Fruit fly (Drosophila melanogaster): ENCODE measurements around the gene Elo68alpha.

The Elo68alpha gene

dm6 chr3L:11113198-11114197 is 10.7 kb upstream of the Elo68alpha start, which contains the start of gene Sod1:
Sod1 (minus strand) TSS chr3L:11113740.
- TF ChIP-seq Dll (optimal IDR thresholded peaks at IDR 0.05) (no peak), usp (GFP tag; optimal IDR thresholded peaks at IDR 0.05) (no peak), pan (optimal IDR thresholded peaks at IDR 0.05) (no peak), EcR (GFP tag; optimal IDR thresholded peaks at IDR 0.05) (no peak), CG8478 (optimal IDR thresholded peaks at IDR 0.05) (no peak), psq (optimal IDR thresholded peaks at IDR 0.05) (no peak)

dm6 chr3L:11112427-11112826 is 9.6 kb upstream of the Elo68alpha start:
- TF ChIP-seq usp (GFP tag; optimal IDR thresholded peaks at IDR 0.05) (no peak), pan (optimal IDR thresholded peaks at IDR 0.05) (no peak), CG8478 (optimal IDR thresholded peaks at IDR 0.05) (no peak), psq (optimal IDR thresholded peaks at IDR 0.05) (no peak), Dll (optimal IDR thresholded peaks at IDR 0.05) (no peak), EcR (GFP tag; optimal IDR thresholded peaks at IDR 0.05) (no peak)

dm6 chr3L:11109454-11109853 is 6.6 kb upstream of the Elo68alpha start, which contains the start of the genes CG34012 and emei:
CG34012 (minus strand) TSS chr3L:11109505.
emei (plus strand) TSS chr3L:11109690.
- TF ChIP-seq Dll (optimal IDR thresholded peaks at IDR 0.05), result no peak
- TF ChIP-seq pan (optimal IDR thresholded peaks at IDR 0.05), result no peak
- no peak for TF ChIP-seq CG8478 (optimal IDR thresholded peaks at IDR 0.05)
- TF ChIP-seq EcR (GFP tag; optimal IDR thresholded peaks at IDR 0.05), result no peak
- no peak for TF ChIP-seq usp (GFP tag; optimal IDR thresholded peaks at IDR 0.05)
- TF ChIP-seq psq (optimal IDR thresholded peaks at IDR 0.05), result no peak

DNA sequence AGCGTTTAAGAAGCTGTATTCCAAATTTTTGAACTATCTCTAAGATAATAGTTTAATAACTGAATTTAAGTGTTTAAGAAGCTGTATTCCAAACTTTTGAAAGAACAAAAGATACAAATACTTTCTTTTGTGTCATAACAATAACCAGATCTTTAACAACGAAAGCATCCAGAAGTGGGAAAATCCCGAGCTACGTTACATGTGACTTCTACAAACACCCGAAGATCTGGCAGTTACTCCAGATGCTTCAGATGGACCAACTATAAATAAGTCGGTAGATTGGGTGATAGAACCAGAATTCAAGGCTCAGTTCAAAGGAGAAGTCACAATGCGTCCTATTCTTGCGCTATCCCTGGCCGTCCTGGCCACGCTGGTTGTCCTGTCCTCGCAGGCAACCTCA is 5.1 kb upstream of the Elo68alpha start, which contains the start of gene CG12522:
Gene CG12522 (plus strand): TSS at position 301 of the 400 bp plus-strand sequence.
- no peak for TF ChIP-seq psq (optimal IDR thresholded peaks at IDR 0.05)
- no peak for TF ChIP-seq usp (GFP tag; optimal IDR thresholded peaks at IDR 0.05)
- no peak for TF ChIP-seq pan (optimal IDR thresholded peaks at IDR 0.05)
- no peak for TF ChIP-seq EcR (GFP tag; optimal IDR thresholded peaks at IDR 0.05)
- no peak for TF ChIP-seq CG8478 (optimal IDR thresholded peaks at IDR 0.05)
- TF ChIP-seq Dll (optimal IDR thresholded peaks at IDR 0.05), result no peak

DNA sequence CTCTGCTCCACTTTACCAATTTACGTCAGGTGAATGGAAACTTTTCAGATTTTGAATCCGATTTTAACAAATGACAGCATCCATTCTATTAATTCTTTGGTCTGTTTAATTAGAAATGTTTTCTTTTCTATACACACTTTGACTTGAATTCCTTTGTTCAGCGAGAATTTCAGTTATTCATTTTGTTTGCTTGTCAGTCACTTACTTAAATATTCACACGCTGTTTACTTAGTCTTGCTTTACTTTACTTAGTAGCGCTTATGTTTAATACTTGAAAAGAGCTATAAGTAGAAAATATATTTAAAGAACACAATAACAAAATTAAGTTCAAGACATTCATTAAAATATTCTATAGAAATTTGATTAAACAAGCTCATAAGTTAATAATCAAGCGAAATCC is 4.6 kb upstream of the Elo68alpha start, which contains the start of gene CG32073:
Gene CG32073 (minus strand): TSS at position 151 of the 400 bp plus-strand sequence.
- TF ChIP-seq pan (optimal IDR thresholded peaks at IDR 0.05), result no peak
- TF ChIP-seq Dll (optimal IDR thresholded peaks at IDR 0.05), result no peak
- no peak for TF ChIP-seq EcR (GFP tag; optimal IDR thresholded peaks at IDR 0.05)
- TF ChIP-seq CG8478 (optimal IDR thresholded peaks at IDR 0.05), result no peak
- TF ChIP-seq psq (optimal IDR thresholded peaks at IDR 0.05), result no peak
- no peak for TF ChIP-seq usp (GFP tag; optimal IDR thresholded peaks at IDR 0.05)

- TF ChIP-seq usp (GFP tag; optimal IDR thresholded peaks at IDR 0.05), result no peak
- no peak for TF ChIP-seq EcR (GFP tag; optimal IDR thresholded peaks at IDR 0.05)
- TF ChIP-seq Dll (optimal IDR thresholded peaks at IDR 0.05), result no peak
- TF ChIP-seq psq (optimal IDR thresholded peaks at IDR 0.05), result no peak
- no peak for TF ChIP-seq CG8478 (optimal IDR thresholded peaks at IDR 0.05)
- TF ChIP-seq pan (optimal IDR thresholded peaks at IDR 0.05), result no peak
Measured at dm6 chr3L:11103773-11104172, 943 bp upstream of the Elo68alpha start, which contains the start of gene CG32071. CG32071 (minus strand) TSS chr3L:11103873.

- no peak for TF ChIP-seq Dll (optimal IDR thresholded peaks at IDR 0.05)
- no peak for TF ChIP-seq CG8478 (optimal IDR thresholded peaks at IDR 0.05)
- no peak for TF ChIP-seq psq (optimal IDR thresholded peaks at IDR 0.05)
- TF ChIP-seq pan (optimal IDR thresholded peaks at IDR 0.05), result no peak
- TF ChIP-seq EcR (GFP tag; optimal IDR thresholded peaks at IDR 0.05), result no peak
- no peak for TF ChIP-seq usp (GFP tag; optimal IDR thresholded peaks at IDR 0.05)
Measured at dm6 chr3L:11101598-11101997, 1.2 kb downstream of the Elo68alpha start, which contains the start of gene Elo68beta. Elo68beta (minus strand) TSS chr3L:11101698.

- TF ChIP-seq EcR (GFP tag; optimal IDR thresholded peaks at IDR 0.05), result no peak
- no peak for TF ChIP-seq psq (optimal IDR thresholded peaks at IDR 0.05)
- TF ChIP-seq usp (GFP tag; optimal IDR thresholded peaks at IDR 0.05), result no peak
- TF ChIP-seq CG8478 (optimal IDR thresholded peaks at IDR 0.05), result no peak
- TF ChIP-seq pan (optimal IDR thresholded peaks at IDR 0.05), result no peak
- TF ChIP-seq Dll (optimal IDR thresholded peaks at IDR 0.05), result no peak
Measured at dm6 chr3L:11097982-11098663, 4.7 kb downstream of the Elo68alpha start, which contains the start of the genes Irbp18 and APP-BP1. Irbp18 (minus strand) TSS chr3L:11098186. APP-BP1 (plus strand) TSS chr3L:11098412.

dm6 chr3L:11096195-11096908 is 6.5 kb downstream of the Elo68alpha start, which contains the start of the genes CG46439, Iyd and CG33947:
CG46439 (minus strand) TSS chr3L:11096245.
Iyd (minus strand) TSS chr3L:11096245.
CG33947 (plus strand) TSS chr3L:11096496.
- TF ChIP-seq CG8478 (optimal IDR thresholded peaks at IDR 0.05) (no peak), EcR (GFP tag; optimal IDR thresholded peaks at IDR 0.05) (no peak), Dll (optimal IDR thresholded peaks at IDR 0.05) (no peak), pan (optimal IDR thresholded peaks at IDR 0.05) (no peak), usp (GFP tag; optimal IDR thresholded peaks at IDR 0.05) (no peak), psq (optimal IDR thresholded peaks at IDR 0.05) (no peak)

DNA sequence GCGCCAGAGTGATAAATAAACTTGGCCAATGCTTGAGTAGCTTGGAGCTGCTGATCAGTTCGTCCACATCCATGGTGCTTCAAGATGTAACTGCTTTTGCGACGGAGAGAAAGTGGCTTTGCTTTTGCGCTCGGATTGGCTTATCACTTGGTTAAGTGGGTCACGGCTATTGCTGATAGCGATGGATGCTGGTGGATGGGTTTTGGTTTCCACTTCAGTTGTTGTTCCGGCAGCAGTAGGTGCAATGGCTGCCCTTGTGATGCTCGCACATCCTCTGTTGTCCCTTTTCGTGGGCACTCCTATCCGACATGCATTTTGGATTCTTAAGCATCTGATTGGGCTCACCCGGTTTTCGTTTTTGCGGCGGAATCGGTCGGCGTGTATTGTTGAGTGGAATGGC is 8.6 kb downstream of the Elo68alpha start:
- TF ChIP-seq EcR (GFP tag; optimal IDR thresholded peaks at IDR 0.05) (no peak), usp (GFP tag; optimal IDR thresholded peaks at IDR 0.05) (no peak), pan (optimal IDR thresholded peaks at IDR 0.05) (no peak)

Data from whole organism.